Worm (Caenorhabditis elegans): ENCODE data around the gene T03G6.3.
A peak's percentile ranks its signal among the peaks of the same experiment; 100 is the strongest.

The T03G6.3 gene

DNA sequence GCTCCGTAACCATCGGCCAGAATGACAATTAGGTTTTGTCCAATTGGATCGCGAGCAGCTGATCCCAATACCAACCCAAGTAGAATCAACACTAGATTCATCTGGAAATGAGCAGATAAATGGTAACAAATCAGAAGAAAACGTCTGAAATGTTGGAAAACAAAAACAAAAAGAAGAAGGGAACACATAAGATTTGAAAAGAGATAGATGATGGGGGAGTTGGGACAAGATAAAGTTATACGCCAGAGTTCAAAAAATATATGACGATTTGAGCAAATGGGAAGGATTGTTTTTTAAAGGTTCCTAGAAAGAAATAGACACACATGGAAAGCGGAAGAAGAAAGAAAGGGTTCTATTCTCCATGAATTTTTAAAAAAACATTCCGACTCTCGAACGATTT is at the start of gene T03G6.3:
Gene T03G6.3, minus strand, starts transcription at position 101 of the 400 bp plus-strand sequence.
- TF ChIP-seq ceh-62 (tag; optimal IDR thresholded peaks at IDR 0.05) (no peak), zip-11 (GFP tag; IDR thresholded peaks at IDR 0.05) (no peak), egl-27 (tag; optimal IDR thresholded peaks at IDR 0.05) (no peak), unc-62 (GFP tag; optimal IDR thresholded peaks at IDR 0.05 in 1 of 2) (peak in 1 of 2 experiments; percentile 82), unc-62 (tag; optimal IDR thresholded peaks at IDR 0.05) (no peak), gei-8 (GFP tag; optimal IDR thresholded peaks at IDR 0.05) (no peak)

DNA sequence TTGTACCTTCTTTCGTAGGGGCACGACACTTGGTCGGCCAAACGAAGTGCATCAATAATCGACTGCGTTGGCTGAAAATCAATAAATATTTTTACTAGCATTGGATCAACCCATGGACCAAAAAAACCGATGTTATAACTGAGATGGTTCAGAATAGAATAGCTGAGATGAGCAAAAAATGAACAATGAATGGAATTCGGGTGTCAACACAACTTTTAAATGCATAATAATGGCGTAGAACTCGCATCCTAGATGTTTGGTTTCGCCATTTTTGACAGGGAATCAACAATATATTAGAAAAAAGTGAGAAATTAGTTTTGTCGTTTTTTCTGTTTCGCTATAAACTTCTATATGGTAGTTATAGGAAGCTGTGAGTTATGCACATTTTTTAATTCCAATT is 48.7 kb upstream of the T03G6.3 start, which contains the start of gene F54G2.1:
Gene F54G2.1, minus strand, starts transcription at position 101 of the 400 bp plus-strand sequence.
- TF ChIP-seq aha-1 (tag) (peak; percentile 70), F49E8.2 (tag; optimal IDR thresholded peaks at IDR 0.05; ENCODE audit: borderline replicate concordance) (no peak)

DNA sequence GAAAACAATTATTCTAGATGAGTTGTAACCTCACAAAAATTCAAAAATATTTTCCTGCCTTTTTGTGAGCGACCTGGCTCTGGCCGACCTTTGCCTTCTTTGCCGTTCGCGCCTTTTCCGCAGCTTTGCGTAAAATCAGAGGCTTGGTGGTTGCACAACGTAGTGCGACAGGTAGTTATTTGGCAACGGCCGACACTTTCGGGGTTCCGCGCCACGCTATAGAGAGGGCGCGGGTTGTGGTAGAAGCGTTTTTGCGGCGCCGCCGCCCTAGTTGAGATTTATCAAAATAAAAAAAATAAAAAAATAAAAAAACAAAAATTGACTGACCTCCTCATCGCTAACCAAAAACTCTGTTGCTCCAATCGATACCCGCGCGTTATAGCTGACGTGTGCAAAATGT is 48.3 kb upstream of the T03G6.3 start:
- TF ChIP-seq aly-2 (tag; optimal IDR thresholded peaks at IDR 0.05): no peak
- no peak for TF ChIP-seq zip-2 (tag; optimal IDR thresholded peaks at IDR 0.05)
- TF ChIP-seq snpc-1.2 (GFP tag; IDR thresholded peaks at IDR 0.05): 0 out of 2 replicates have a peak, but pooled peaks have one; percentile 49
- peak; percentile 51 for TF ChIP-seq set-16 (GFP tag; IDR thresholded peaks at IDR 0.05)
- TF ChIP-seq gei-8 (GFP tag; optimal IDR thresholded peaks at IDR 0.05): no peak
- TF ChIP-seq nhr-42 (GFP tag; IDR thresholded peaks at IDR 0.05): no peak
- TF ChIP-seq dve-1 (tag; optimal IDR thresholded peaks at IDR 0.05; ENCODE audit: insufficient read depth): peak; percentile 13
- no peak for TF ChIP-seq spr-3 (GFP tag; optimal IDR thresholded peaks at IDR 0.05)
- no peak for TF ChIP-seq daf-19 (GFP tag; conservative IDR thresholded peaks at IDR 0.05)
- peak; percentile 39 for TF ChIP-seq nhr-102 (tag; optimal IDR thresholded peaks at IDR 0.05)
- TF ChIP-seq lin-38 (GFP tag; IDR thresholded peaks at IDR 0.05): peak; percentile 14; the same call in 1 of the 2 replicates
- TF ChIP-seq nhr-41 (GFP tag; IDR thresholded peaks at IDR 0.05): no peak
- TF ChIP-seq T20F7.1 (GFP tag; optimal IDR thresholded peaks at IDR 0.05): no peak
- TF ChIP-seq snpc-4 (tag; optimal IDR thresholded peaks at IDR 0.05): peak; percentile 58
- no peak for TF ChIP-seq madf-5 (GFP tag; IDR thresholded peaks at IDR 0.05)
- TF ChIP-seq hlh-30 (tag; optimal IDR thresholded peaks at IDR 0.05; ENCODE audit: insufficient read depth): no peak
- TF ChIP-seq lim-7 (GFP tag; IDR thresholded peaks at IDR 0.05): no peak

ce11 chrX:2654334-2654733 is 38.8 kb upstream of the T03G6.3 start:
- TF ChIP-seq Y5F2A.4 (GFP tag; optimal IDR thresholded peaks at IDR 0.05) (no peak), lin-39 (tag; optimal IDR thresholded peaks at IDR 0.05) (no peak), mxl-2 (GFP tag; conservative IDR thresholded peaks at IDR 0.05) (no peak), ctbp-1 (GFP tag; IDR thresholded peaks at IDR 0.05) (0 out of 2 replicates have a peak, but pooled peaks have one; percentile 15), set-16 (GFP tag; IDR thresholded peaks at IDR 0.05) (no peak), nhr-6 (tag; optimal IDR thresholded peaks at IDR 0.05) (no peak), tra-1 (GFP tag; IDR thresholded peaks at IDR 0.05) (no peak), spr-3 (GFP tag; optimal IDR thresholded peaks at IDR 0.05) (no peak), pha-4 (GFP tag; IDR thresholded peaks at IDR 0.05) (no peak), pha-4 (tag; optimal IDR thresholded peaks at IDR 0.05) (no peak), daf-12 (tag; optimal IDR thresholded peaks at IDR 0.05) (no peak), ces-1 (GFP tag; optimal IDR thresholded peaks at IDR 0.05) (peak; percentile 76), F26F4.8 (GFP tag; conservative IDR thresholded peaks at IDR 0.05) (no peak), lin-15B (tag; optimal IDR thresholded peaks at IDR 0.05) (no peak), zfp-2 (tag; optimal IDR thresholded peaks at IDR 0.05) (no peak), mes-2 (tag; optimal IDR thresholded peaks at IDR 0.05; ENCODE audit: poor library complexity, severe bottlenecking) (no peak), nhr-42 (GFP tag; IDR thresholded peaks at IDR 0.05) (no peak), mxl-3 (GFP tag; optimal IDR thresholded peaks at IDR 0.05) (no peak), nhr-28 (tag; optimal IDR thresholded peaks at IDR 0.05) (no peak), fkh-10 (GFP tag; optimal IDR thresholded peaks at IDR 0.05) (peak; percentile 36), ztf-7 (tag; optimal IDR thresholded peaks at IDR 0.05) (no peak), pqm-1 (tag; optimal IDR thresholded peaks at IDR 0.05) (no peak), jun-1 (tag; optimal IDR thresholded peaks at IDR 0.05) (no peak), hlh-30 (tag; optimal IDR thresholded peaks at IDR 0.05; ENCODE audit: insufficient read depth) (peak; percentile 15), fos-1 (tag; optimal IDR thresholded peaks at IDR 0.05) (no peak), nhr-25 (tag; optimal IDR thresholded peaks at IDR 0.05; ENCODE audit: borderline replicate concordance, insufficient read depth) (no peak)

Data from whole organism, L4 larva.